Worm (Caenorhabditis elegans): ENCODE data around the gene srw-130.

Gene srw-130

DNA sequence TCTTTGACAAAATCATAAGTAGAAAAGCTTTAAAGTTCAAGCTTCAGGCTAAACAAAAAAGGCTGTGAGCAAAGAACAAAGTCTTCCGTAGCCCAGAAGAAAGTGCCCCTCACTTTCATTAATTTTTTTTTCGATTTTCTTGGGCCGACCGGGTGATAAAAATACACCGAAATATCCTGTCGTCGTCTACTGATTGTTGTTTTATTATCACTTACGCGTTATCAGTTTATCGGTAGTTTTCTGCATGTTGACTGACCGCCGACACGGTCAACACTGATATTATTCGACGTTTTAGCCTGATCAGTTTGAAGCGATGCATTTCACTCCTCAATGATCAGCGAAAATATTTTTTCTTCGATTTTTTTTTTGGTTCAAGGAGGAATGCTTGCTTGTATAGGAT lies 31.7 kb upstream of the srw-130 start:
- no peak for TF ChIP-seq elt-3 (tag; optimal IDR thresholded peaks at IDR 0.05)
- peak; percentile 51 for TF ChIP-seq fos-1 (tag; optimal IDR thresholded peaks at IDR 0.05)

DNA sequence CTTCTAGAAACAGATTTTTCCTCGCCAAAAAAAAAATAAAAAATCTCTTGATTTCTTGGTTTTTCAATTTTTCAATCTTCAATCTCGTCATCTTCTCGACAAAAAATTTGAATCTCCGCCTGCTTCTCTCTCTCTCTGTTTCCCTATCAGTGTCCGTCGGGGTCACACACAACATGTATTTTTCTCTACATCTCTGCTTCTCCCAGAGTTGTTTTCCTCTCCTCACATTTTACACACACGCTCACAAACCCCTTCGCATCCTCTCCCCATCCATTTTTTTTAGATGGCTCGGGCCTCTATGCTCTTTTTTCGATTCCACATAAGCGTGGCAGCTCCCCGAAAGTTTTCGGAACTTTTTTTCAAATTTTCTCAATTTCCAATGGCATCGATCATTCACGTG lies 31.1 kb upstream of the srw-130 start:
- no peak for TF ChIP-seq Y55F3AM.14 (GFP tag; optimal IDR thresholded peaks at IDR 0.05)
- no peak for TF ChIP-seq nhr-25 (tag; optimal IDR thresholded peaks at IDR 0.05)
- no peak for TF ChIP-seq R02D3.7 (tag; optimal IDR thresholded peaks at IDR 0.05)
- TF ChIP-seq F13H6.1 (tag; optimal IDR thresholded peaks at IDR 0.05), result peak; percentile 44
- TF ChIP-seq crh-2 (tag; optimal IDR thresholded peaks at IDR 0.05), result peak; percentile 49
- peak in 1 of 2 experiments; percentile 61 for TF ChIP-seq lsy-2 (tag; optimal IDR thresholded peaks at IDR 0.05)
- peak; percentile 51 for TF ChIP-seq gmeb-1 (tag; optimal IDR thresholded peaks at IDR 0.05)
- TF ChIP-seq lin-11 (tag; optimal IDR thresholded peaks at IDR 0.05), result no peak
- no peak for TF ChIP-seq nhr-77 (tag; optimal IDR thresholded peaks at IDR 0.05)
- no peak for TF ChIP-seq unc-39 (tag; optimal IDR thresholded peaks at IDR 0.05)
- no peak for TF ChIP-seq alr-1 (tag; optimal IDR thresholded peaks at IDR 0.05)
- peak; percentile 42 for TF ChIP-seq snpc-4 (tag; optimal IDR thresholded peaks at IDR 0.05)
- TF ChIP-seq zag-1 (tag; optimal IDR thresholded peaks at IDR 0.05), result no peak
- peak; percentile 44 for TF ChIP-seq lin-13 (GFP tag; optimal IDR thresholded peaks at IDR 0.05)
- TF ChIP-seq ama-1 (optimal IDR thresholded peaks at IDR 0.05), result peak; percentile 57
- TF ChIP-seq sem-4 (tag; optimal IDR thresholded peaks at IDR 0.05), result no peak
- TF ChIP-seq peb-1 (tag; optimal IDR thresholded peaks at IDR 0.05), result no peak
- no peak for TF ChIP-seq blmp-1 (tag; optimal IDR thresholded peaks at IDR 0.05; ENCODE audit: insufficient read depth)
- no peak for TF ChIP-seq elt-1 (tag; optimal IDR thresholded peaks at IDR 0.05)
- peak; percentile 75 for TF ChIP-seq sma-9 (GFP tag; optimal IDR thresholded peaks at IDR 0.05)
- TF ChIP-seq sma-9 (tag; optimal IDR thresholded peaks at IDR 0.05), result no peak
- TF ChIP-seq nhr-6 (tag; optimal IDR thresholded peaks at IDR 0.05), result no peak
- TF ChIP-seq mab-5 (tag; optimal IDR thresholded peaks at IDR 0.05), result no peak
- no peak for TF ChIP-seq ceh-82 (tag; optimal IDR thresholded peaks at IDR 0.05)
- TF ChIP-seq fos-1 (tag; optimal IDR thresholded peaks at IDR 0.05), result peak; percentile 64
- TF ChIP-seq nhr-10 (tag; optimal IDR thresholded peaks at IDR 0.05), result no peak
- no peak for TF ChIP-seq ceh-16 (tag; optimal IDR thresholded peaks at IDR 0.05)
- no peak for TF ChIP-seq egl-27 (tag; optimal IDR thresholded peaks at IDR 0.05)
- no peak for TF ChIP-seq ztf-1 (GFP tag; conservative IDR thresholded peaks at IDR 0.05)
- peak; percentile 55 for TF ChIP-seq unc-55 (GFP tag; optimal IDR thresholded peaks at IDR 0.05)
- TF ChIP-seq mdl-1 (tag; optimal IDR thresholded peaks at IDR 0.05), result no peak
- peak; percentile 9 for TF ChIP-seq sma-3 (GFP tag; optimal IDR thresholded peaks at IDR 0.05)
- no peak for TF ChIP-seq skn-1 (tag; optimal IDR thresholded peaks at IDR 0.05)
- TF ChIP-seq elt-3 (tag; optimal IDR thresholded peaks at IDR 0.05), result no peak
- no peak for TF ChIP-seq ZK546.5 (tag; optimal IDR thresholded peaks at IDR 0.05)
- no peak for TF ChIP-seq ztf-11 (tag; optimal IDR thresholded peaks at IDR 0.05)
- no peak for TF ChIP-seq lin-39 (tag; optimal IDR thresholded peaks at IDR 0.05)
- peak; percentile 75 for TF ChIP-seq nhr-129 (tag; optimal IDR thresholded peaks at IDR 0.05)
- no peak for TF ChIP-seq nhr-21 (tag; optimal IDR thresholded peaks at IDR 0.05)
- no peak for TF ChIP-seq nhr-23 (tag; optimal IDR thresholded peaks at IDR 0.05)
- TF ChIP-seq C34F6.9 (tag; optimal IDR thresholded peaks at IDR 0.05), result peak; percentile 45
- no peak for TF ChIP-seq unc-62 (GFP tag; optimal IDR thresholded peaks at IDR 0.05)
- no peak for TF ChIP-seq ztf-4 (tag; optimal IDR thresholded peaks at IDR 0.05)
- TF ChIP-seq mbf-1 (tag; optimal IDR thresholded peaks at IDR 0.05), result no peak
- TF ChIP-seq nhr-12 (tag; optimal IDR thresholded peaks at IDR 0.05), result no peak
- no peak for TF ChIP-seq dmd-4 (tag; optimal IDR thresholded peaks at IDR 0.05)
- TF ChIP-seq nhr-11 (tag; optimal IDR thresholded peaks at IDR 0.05), result no peak
- no peak for TF ChIP-seq aly-2 (tag; optimal IDR thresholded peaks at IDR 0.05)
- TF ChIP-seq nhr-237 (tag; optimal IDR thresholded peaks at IDR 0.05), result no peak

Data from whole organism, L2 larva.